Fruit fly (Drosophila melanogaster): ENCODE results near the gene Usp39.

Usp39 gene

DNA sequence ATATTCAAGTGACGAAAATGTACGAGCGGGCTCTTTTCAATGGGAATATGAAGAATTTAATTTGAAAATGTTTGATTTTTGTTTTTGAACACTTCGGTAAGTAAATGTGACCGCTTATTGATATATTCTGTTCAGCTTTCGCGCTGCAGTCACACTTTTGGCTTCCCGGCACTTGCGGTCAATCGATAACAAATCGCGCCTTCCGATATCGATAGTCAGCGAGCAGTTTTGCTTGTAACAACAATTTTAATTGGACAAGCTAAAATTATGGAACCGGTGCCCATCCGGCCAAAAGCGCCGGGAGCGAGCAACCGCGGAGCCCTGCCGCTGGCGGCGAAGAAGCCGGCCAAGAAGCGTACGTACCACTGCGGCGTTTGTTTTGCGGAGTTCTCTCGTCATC, 27.6 kb upstream of the Usp39 start, which contains the start of gene CG7101:
Gene CG7101 (plus strand): TSS at position 196 of the 400 bp plus-strand sequence.
- TF ChIP-seq knrl (GFP tag; IDR thresholded peaks at IDR 0.05; ENCODE audit: partially characterized antibody) (peak; percentile 50; the same call in 2 of the 3 replicates), CG13287 (GFP tag; IDR thresholded peaks at IDR 0.05; ENCODE audit: partially characterized antibody) (peak; percentile 79), CTCF (GFP tag; optimal IDR thresholded peaks at IDR 0.05) (peak; percentile 19), slou (GFP tag; optimal IDR thresholded peaks at IDR 0.05) (no peak), CG15514 (GFP tag; optimal IDR thresholded peaks at IDR 0.05) (peak; percentile 55), CG12659 (GFP tag; optimal IDR thresholded peaks at IDR 0.05) (peak; percentile 47), phol (tag; optimal IDR thresholded peaks at IDR 0.05) (peak; percentile 11), hbn (GFP tag; IDR thresholded peaks at IDR 0.05; ENCODE audit: partially characterized antibody) (peak; percentile 59; the same call in 1 of the 2 replicates), HLH4C (GFP tag; IDR thresholded peaks at IDR 0.05; ENCODE audit: partially characterized antibody) (peak; percentile 79), Sin3A (optimal IDR thresholded peaks at IDR 0.05) (peak; percentile 9), Ets97D (GFP tag; optimal IDR thresholded peaks at IDR 0.05) (peak; percentile 64), D19A (tag; optimal IDR thresholded peaks at IDR 0.05) (no peak), CG17186 (GFP tag; optimal IDR thresholded peaks at IDR 0.05) (peak; percentile 46), pzg (GFP tag; optimal IDR thresholded peaks at IDR 0.05) (peak; percentile 66), Myb (GFP tag; optimal IDR thresholded peaks at IDR 0.05) (peak; percentile 54), Sry-δ (GFP tag; optimal IDR thresholded peaks at IDR 0.05) (peak; percentile 64), CG3995 (GFP tag; optimal IDR thresholded peaks at IDR 0.05) (peak; percentile 94), CG2116 (GFP tag; optimal IDR thresholded peaks at IDR 0.05) (peak; percentile 55), CG34224 (GFP tag; IDR thresholded peaks at IDR 0.05; ENCODE audit: partially characterized antibody) (peak; percentile 73; the same call in 2 of the 3 replicates), E2f2 (GFP tag; IDR thresholded peaks at IDR 0.05) (peak; percentile 81), zen2 (GFP tag; IDR thresholded peaks at IDR 0.05; ENCODE audit: partially characterized antibody) (peak; percentile 48; the same call in 1 of the 3 replicates), Xbp1 (GFP tag; optimal IDR thresholded peaks at IDR 0.05) (peak; percentile 3), CG6689 (GFP tag; IDR thresholded peaks at IDR 0.05) (no peak), CG14860 (GFP tag; IDR thresholded peaks at IDR 0.05; ENCODE audit: partially characterized antibody) (peak; percentile 62), Med (GFP tag) (peak; percentile 62), BEAF-32 (GFP tag; optimal IDR thresholded peaks at IDR 0.05) (peak; percentile 60), CG16813 (GFP tag; IDR thresholded peaks at IDR 0.05; ENCODE audit: partially characterized antibody) (peak; percentile 57), CG3847 (GFP tag; IDR thresholded peaks at IDR 0.05) (peak; percentile 42; the same call in 1 of the 2 replicates), MBD-R2 (GFP tag; IDR thresholded peaks at IDR 0.05) (peak; percentile 78), sens (GFP tag) (peak; percentile 33), CG1603 (tag; optimal IDR thresholded peaks at IDR 0.05) (peak; percentile 59), unc-4 (GFP tag; IDR thresholded peaks at IDR 0.05; ENCODE audit: partially characterized antibody) (peak; percentile 61), amos (GFP tag; IDR thresholded peaks at IDR 0.05; ENCODE audit: partially characterized antibody) (peak; percentile 63), gfzf (GFP tag; optimal IDR thresholded peaks at IDR 0.05) (peak; percentile 70), pan (optimal IDR thresholded peaks at IDR 0.05) (no peak), pan (GFP tag; optimal IDR thresholded peaks at IDR 0.05 in 1 of 2, IDR thresholded peaks at IDR 0.05 in 1 of 2) (peak in 1 of 2 experiments; percentile 18), ssp (GFP tag; IDR thresholded peaks at IDR 0.05) (no peak), YL-1 (GFP tag; optimal IDR thresholded peaks at IDR 0.05) (peak; percentile 6), pho (GFP tag; optimal IDR thresholded peaks at IDR 0.05) (no peak), Pdp1 (GFP tag; optimal IDR thresholded peaks at IDR 0.05) (peak in 1 of 2 experiments; percentile 37), rib (GFP tag; IDR thresholded peaks at IDR 0.05) (0 out of 2 replicates have a peak, but pooled peaks have one; percentile 17), ftz-f1 (GFP tag; optimal IDR thresholded peaks at IDR 0.05) (no peak), Dref (GFP tag; IDR thresholded peaks at IDR 0.05) (peak; percentile 82), CG7963 (GFP tag; IDR thresholded peaks at IDR 0.05; ENCODE audit: partially characterized antibody) (peak; percentile 70), Trl (optimal IDR thresholded peaks at IDR 0.05) (no peak), Trl (GFP tag; optimal IDR thresholded peaks at IDR 0.05) (no peak), Eip74EF (GFP tag; optimal IDR thresholded peaks at IDR 0.05) (no peak), ro (GFP tag; IDR thresholded peaks at IDR 0.05) (no peak), nerfin-2 (GFP tag; IDR thresholded peaks at IDR 0.05; ENCODE audit: partially characterized antibody) (peak; percentile 56), CG10267 (tag; optimal IDR thresholded peaks at IDR 0.05) (peak; percentile 27)
